Worm (Caenorhabditis elegans): ENCODE measurements around the gene C35D10.3.

DNA sequence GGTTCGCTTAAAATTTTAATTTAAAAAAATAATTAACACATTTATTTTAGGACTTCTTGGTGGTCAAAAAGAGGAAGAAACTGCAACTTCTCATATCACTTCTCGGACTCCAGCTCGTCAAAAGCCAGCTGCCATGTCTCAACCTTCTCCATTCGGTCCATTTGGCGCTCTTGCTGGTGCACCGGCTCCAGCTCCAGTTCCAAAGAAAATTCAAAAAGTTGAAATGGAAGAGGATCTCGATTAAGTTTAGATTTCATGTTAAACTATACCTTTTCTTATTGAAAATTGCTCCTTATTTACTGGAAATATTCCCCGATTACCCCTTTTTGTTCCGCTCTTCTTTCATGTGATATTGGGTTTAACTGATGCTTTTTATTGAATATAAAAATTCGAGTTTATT, 45.0 kb downstream of the C35D10.3 start:
- TF ChIP-seq flt-1 (GFP tag; IDR thresholded peaks at IDR 0.05) (no peak), ztf-29 (GFP tag; IDR thresholded peaks at IDR 0.05) (no peak), klf-2 (GFP tag; conservative IDR thresholded peaks at IDR 0.05) (no peak), med-1 (GFP tag; optimal IDR thresholded peaks at IDR 0.05; ENCODE audit: insufficient read depth) (no peak)

All from whole organism, midembryonic.